Fruit fly (Drosophila melanogaster) whole organism, embryonic: Measurements from ENCODE around the gene CG15368.

Experiments
- CG10147 ChIP-seq: fragments of 200-800 bp; sonication (Bioruptor generic); optimal IDR thresholded peaks from 2 replicates; lab custom pipeline; 2019; ENCODE audit warnings: missing biosample characterization, mild to moderate bottlenecking, missing genetic modification characterization, moderate library complexity
- CG11093 ChIP-seq: fragments of 200-800 bp; sonication (Bioruptor generic); IDR thresholded peaks from 3 replicates; pipeline ENCODE4 v1.3.6; 2022; ENCODE audit warnings: missing biosample characterization, missing genetic modification characterization
- CG12104 ChIP-seq: fragments of 200-800 bp; sonication (Bioruptor generic); optimal IDR thresholded peaks from 3 replicates; lab custom pipeline; 2016; ENCODE audit warnings: missing biosample characterization, missing genetic modification characterization
- CG14050 ChIP-seq: fragments of 200-800 bp; sonication (Bioruptor generic); IDR thresholded peaks from 3 replicates; pipeline ENCODE4 v1.3.6; 2022; ENCODE audit warnings: missing biosample characterization, missing genetic modification characterization
- CG17361 ChIP-seq: fragments of 200-800 bp; sonication (Bioruptor generic); IDR thresholded peaks from 3 replicates; pipeline ENCODE4 v1.3.6; 2022; ENCODE audit warnings: missing biosample characterization, missing genetic modification characterization
- CG2202 ChIP-seq: fragments of 200-800 bp; sonication (Bioruptor generic); optimal IDR thresholded peaks from 2 replicates; lab custom pipeline; 2018; ENCODE audit warnings: missing biosample characterization, mild to moderate bottlenecking, missing genetic modification characterization
- CG31224 ChIP-seq: fragments of 200-800 bp; sonication (Bioruptor generic); IDR thresholded peaks from 2 replicates; pipeline ENCODE4 v1.3.6; 2022; ENCODE audit warnings: missing biosample characterization, missing genetic modification characterization
- CG33557 ChIP-seq: fragments of 200-800 bp; sonication (Bioruptor generic); optimal IDR thresholded peaks from 2 replicates; lab custom pipeline; 2019; ENCODE audit warnings: missing biosample characterization, mild to moderate bottlenecking, missing genetic modification characterization, moderate library complexity
- CG6272 ChIP-seq: fragments of 200-800 bp; sonication (Bioruptor generic); IDR thresholded peaks from 2 replicates; pipeline ENCODE4 v1.3.6; 2022; ENCODE audit warnings: missing biosample characterization, missing genetic modification characterization
- CG6765 ChIP-seq: fragments of 200-800 bp; sonication (Bioruptor generic); optimal IDR thresholded peaks from 3 replicates; lab custom pipeline; 2017; ENCODE audit warnings: missing biosample characterization, mild to moderate bottlenecking, missing genetic modification characterization
- CG7357 ChIP-seq: fragments of 200-800 bp; sonication (Bioruptor generic); IDR thresholded peaks from 3 replicates; pipeline ENCODE4 v1.3.6; 2022; ENCODE audit warnings: missing biosample characterization, missing genetic modification characterization
- CG7745 ChIP-seq: fragments of 200-800 bp; sonication (Bioruptor generic); optimal IDR thresholded peaks from 2 replicates; lab custom pipeline; 2018; ENCODE audit warnings: missing biosample characterization, mild to moderate bottlenecking, missing genetic modification characterization, moderate library complexity
- CG8089 ChIP-seq: fragments of 200-800 bp; sonication (Bioruptor generic); optimal IDR thresholded peaks from 3 replicates; lab custom pipeline; 2016; ENCODE audit warnings: missing biosample characterization, missing genetic modification characterization
- CG9727 ChIP-seq: fragments of 200-800 bp; sonication (Bioruptor generic); optimal IDR thresholded peaks from 3 replicates; lab custom pipeline; 2017; ENCODE audit warnings: missing biosample characterization, mild to moderate bottlenecking, missing genetic modification characterization
- CG9797 ChIP-seq: fragments of 200-800 bp; sonication (Bioruptor generic); optimal IDR thresholded peaks from 3 replicates; lab custom pipeline; 2018; ENCODE audit warnings: missing biosample characterization, mild to moderate bottlenecking, missing genetic modification characterization
- D19A ChIP-seq: fragments of 200-800 bp; optimal IDR thresholded peaks from 3 replicates; lab custom pipeline; 2019; ENCODE audit warnings: missing biosample characterization, mild to moderate bottlenecking, missing genetic modification characterization, moderate library complexity
- D19B ChIP-seq: fragments of 200-800 bp; sonication (Bioruptor generic); optimal IDR thresholded peaks from 2 replicates; lab custom pipeline; 2017; ENCODE audit warnings: missing biosample characterization, mild to moderate bottlenecking, missing genetic modification characterization
- Elba2 ChIP-seq: fragments of 200-800 bp; sonication (Bioruptor generic); optimal IDR thresholded peaks from 3 replicates; lab custom pipeline; 2016; ENCODE audit warnings: missing biosample characterization, missing genetic modification characterization
- Ets65A ChIP-seq: fragments of 200-800 bp; sonication (Bioruptor generic); peaks from one replicate; lab custom pipeline; 2016; ENCODE audit warnings: missing biosample characterization, missing genetic modification characterization
- Ets97D ChIP-seq: fragments of 200-800 bp; sonication (Bioruptor generic); optimal IDR thresholded peaks from 3 replicates; lab custom pipeline; 2016; ENCODE audit warnings: missing biosample characterization, missing genetic modification characterization
- Fer1 ChIP-seq: fragments of 200-800 bp; sonication (Bioruptor generic); optimal IDR thresholded peaks from 2 replicates; lab custom pipeline; 2017; ENCODE audit warnings: missing biosample characterization, mild to moderate bottlenecking, missing genetic modification characterization
- Fer3 ChIP-seq: fragments of 200-800 bp; sonication (Bioruptor generic); optimal IDR thresholded peaks from 2 replicates; lab custom pipeline; 2018; ENCODE audit warnings: missing biosample characterization, mild to moderate bottlenecking, missing genetic modification characterization, moderate library complexity
- Hr78 ChIP-seq, 2 experiments: fragments of 200-800 bp in 1 of 2; fragments of >200 bp in 1 of 2; sonication (Bioruptor generic) in 1 of 2; optimal IDR thresholded peaks; 2 replicates each; lab custom pipeline; 2017 to 2019; ENCODE audit warnings: missing biosample characterization in 2 of 2, missing genetic modification characterization in 2 of 2, mild to moderate bottlenecking in 1 of 2, moderate library complexity in 1 of 2
- Lhr ChIP-seq: fragments of 200-800 bp; sonication (Bioruptor generic); optimal IDR thresholded peaks from 3 replicates; lab custom pipeline; 2017; ENCODE audit warnings: mild to moderate bottlenecking, missing biosample characterization, missing genetic modification reagents, missing genetic modification characterization
- Oaz ChIP-seq: fragments of 200-800 bp; sonication (Bioruptor generic); IDR thresholded peaks from 2 replicates; pipeline ENCODE4 v1.3.6; 2022; ENCODE audit warnings: missing biosample characterization, missing genetic modification characterization
- PHDP ChIP-seq: fragments of 200-800 bp; sonication (Bioruptor generic); optimal IDR thresholded peaks from 3 replicates; lab custom pipeline; 2018; ENCODE audit warnings: missing biosample characterization, mild to moderate bottlenecking, missing genetic modification characterization, moderate library complexity
- Sox100B ChIP-seq: fragments of 200-800 bp; sonication (Bioruptor generic); optimal IDR thresholded peaks from 3 replicates; lab custom pipeline; 2018; ENCODE audit warnings: missing biosample characterization, mild to moderate bottlenecking, missing genetic modification characterization
- ato ChIP-seq: fragments of 200-800 bp; sonication (Bioruptor generic); IDR thresholded peaks from 2 replicates; pipeline ENCODE4 v1.3.6; 2022; ENCODE audit warnings: missing biosample characterization, missing genetic modification characterization; ENCODE audit not compliant: partially characterized antibody
- cato ChIP-seq: fragments of 200-800 bp; sonication (Bioruptor generic); optimal IDR thresholded peaks from 2 replicates; lab custom pipeline; 2016; ENCODE audit warnings: missing biosample characterization, missing genetic modification characterization, borderline replicate concordance
- corto ChIP-seq: fragments of 200-800 bp; sonication (Bioruptor generic); optimal IDR thresholded peaks from 2 replicates; lab custom pipeline; 2016; ENCODE audit warnings: missing biosample characterization, mild to moderate bottlenecking, missing genetic modification characterization, moderate library complexity
- croc ChIP-seq: fragments of 200-800 bp; sonication (Bioruptor generic); conservative IDR thresholded peaks from 3 replicates; pipeline ENCODE4 v1.3.6; 2022; ENCODE audit warnings: missing biosample characterization, missing genetic modification characterization
- crp ChIP-seq, 2 experiments: fragments of 200-800 bp; sonication (Bioruptor generic); optimal IDR thresholded peaks; 2 replicates in 1 of 2; 3 replicates in 1 of 2; lab custom pipeline; 2017; ENCODE audit warnings: missing biosample characterization in 2 of 2, missing genetic modification characterization in 2 of 2, mild to moderate bottlenecking in 1 of 2, moderate library complexity in 1 of 2
- dan ChIP-seq: fragments of 200-800 bp; sonication (Bioruptor generic); IDR thresholded peaks from 2 replicates; pipeline ENCODE4 v1.3.6; 2022; ENCODE audit warnings: missing biosample characterization, missing genetic modification characterization
- disco-r ChIP-seq: fragments of 200-800 bp; sonication (Bioruptor generic); optimal IDR thresholded peaks from 2 replicates; lab custom pipeline; 2016; ENCODE audit warnings: missing biosample characterization, missing genetic modification characterization
- ind ChIP-seq: fragments of 200-800 bp; sonication (Bioruptor generic); optimal IDR thresholded peaks from 3 replicates; lab custom pipeline; 2016; ENCODE audit warnings: missing biosample characterization, missing genetic modification characterization
- jumu ChIP-seq: fragments of 200-800 bp; sonication (Bioruptor generic); optimal IDR thresholded peaks from 3 replicates; lab custom pipeline; 2016; ENCODE audit warnings: missing biosample characterization, missing genetic modification characterization
- kah ChIP-seq: fragments of 200-800 bp; sonication (Bioruptor generic); optimal IDR thresholded peaks from 2 replicates; lab custom pipeline; 2018; ENCODE audit warnings: missing biosample characterization, mild to moderate bottlenecking, missing genetic modification characterization
- nau ChIP-seq: fragments of 200-800 bp; sonication (Bioruptor generic); optimal IDR thresholded peaks from 3 replicates; lab custom pipeline; 2017; ENCODE audit warnings: missing biosample characterization, mild to moderate bottlenecking, missing genetic modification characterization, missing genetic modification reagents
- nerfin-2 ChIP-seq: fragments of 200-800 bp; sonication (Bioruptor generic); IDR thresholded peaks from 2 replicates; pipeline ENCODE4 v1.3.6; 2022; ENCODE audit warnings: missing biosample characterization, missing genetic modification characterization; ENCODE audit not compliant: partially characterized antibody
- peb ChIP-seq: fragments of 200-800 bp; sonication (Bioruptor generic); IDR thresholded peaks from 2 replicates; pipeline ENCODE4 v1.3.6; 2022; ENCODE audit warnings: missing biosample characterization, missing genetic modification characterization
- pita ChIP-seq: fragments of 200-800 bp; sonication (Bioruptor generic); optimal IDR thresholded peaks from 2 replicates; lab custom pipeline; 2017; ENCODE audit warnings: missing biosample characterization, mild to moderate bottlenecking, missing genetic modification characterization
- repo ChIP-seq: fragments of 200-800 bp; sonication (Bioruptor generic); optimal IDR thresholded peaks from 2 replicates; lab custom pipeline; 2016; ENCODE audit warnings: missing biosample characterization, missing genetic modification characterization
- scrt ChIP-seq: fragments of 200-800 bp; sonication (Bioruptor generic); optimal IDR thresholded peaks from 2 replicates; lab custom pipeline; 2018; ENCODE audit warnings: missing biosample characterization, mild to moderate bottlenecking, missing genetic modification characterization, moderate library complexity
- seq ChIP-seq: fragments of 200-800 bp; sonication (Bioruptor generic); IDR thresholded peaks from 2 replicates; pipeline ENCODE4 v1.3.6; 2022; ENCODE audit warnings: missing biosample characterization, missing genetic modification characterization
- sisA ChIP-seq: fragments of 200-800 bp; sonication (Bioruptor generic); IDR thresholded peaks from 2 replicates; pipeline ENCODE4 v1.3.6; 2022; ENCODE audit warnings: missing biosample characterization, missing genetic modification characterization
- slbo ChIP-seq: fragments of 200-800 bp; sonication (Bioruptor generic); IDR thresholded peaks from 2 replicates; pipeline ENCODE4 v1.3.6; 2022; ENCODE audit warnings: missing biosample characterization, missing genetic modification characterization
- stwl ChIP-seq: fragments of 200-800 bp; sonication (Bioruptor generic); optimal IDR thresholded peaks from 3 replicates; lab custom pipeline; 2018; ENCODE audit warnings: missing biosample characterization, mild to moderate bottlenecking, missing genetic modification characterization, moderate library complexity
- twi ChIP-seq: fragments of 200-800 bp; optimal IDR thresholded peaks from 2 replicates; lab custom pipeline; 2019; ENCODE audit warnings: missing biosample characterization, mild to moderate bottlenecking, missing genetic modification characterization, moderate library complexity
- wor ChIP-seq: fragments of 200-800 bp; sonication (Bioruptor generic); IDR thresholded peaks from 2 replicates; pipeline ENCODE4 v1.3.6; 2022; ENCODE audit warnings: missing biosample characterization, missing genetic modification characterization
- zf30C ChIP-seq: fragments of 200-800 bp; sonication (Bioruptor generic); optimal IDR thresholded peaks from 3 replicates; lab custom pipeline; 2018; ENCODE audit warnings: missing biosample characterization, mild to moderate bottlenecking, missing genetic modification characterization

Gene CG15368

dm6 chrX:9196362-9196761 lies 19.2 kb upstream of the CG15368 start, which contains the start of gene CG12118 (continued):
- peak; percentile 70 for TF ChIP-seq Fer1 (GFP tag; lab: Kevin White, UChicago)
- TF ChIP-seq CG7357 (GFP tag; lab: Robert Waterston, UW) = 0 out of 3 replicates have a peak, but pooled peaks have one; percentile 10
- peak; percentile 35 for TF ChIP-seq stwl (tag; lab: Kevin White, UChicago)
- TF ChIP-seq CG17361 (GFP tag; lab: Robert Waterston, UW) = peak; percentile 80
- TF ChIP-seq CG14050 (GFP tag; lab: Robert Waterston, UW) = peak; percentile 65
- peak; percentile 2 for TF ChIP-seq CG9797 (GFP tag; lab: Kevin White, UChicago)
- TF ChIP-seq seq (GFP tag; lab: Robert Waterston, UW) = peak; percentile 73
- TF ChIP-seq Hr78 (GFP tag; optimal IDR thresholded peaks at IDR 0.05; lab: Kevin White, UChicago) = no peak
- no peak for TF ChIP-seq disco-r
- peak; percentile 63 for TF ChIP-seq D19A (tag; lab: Kevin White, UChicago)
- peak; percentile 70 for TF ChIP-seq sisA (GFP tag; lab: Robert Waterston, UW)
- peak; percentile 69 for TF ChIP-seq CG10147
- peak; percentile 38; the same call in 1 of the 2 replicates for TF ChIP-seq peb (GFP tag; lab: Robert Waterston, UW)
- peak; percentile 39 for TF ChIP-seq CG2202
- TF ChIP-seq Lhr (GFP tag; lab: Kevin White, UChicago) = peak; percentile 52
- TF ChIP-seq CG7745 (tag; lab: Kevin White, UChicago) = no peak
- peak; percentile 36 for TF ChIP-seq Ets97D (GFP tag; lab: Kevin White, UChicago)
- TF ChIP-seq Oaz = peak; percentile 48; the same call in 1 of the 2 replicates
- peak; percentile 67 for TF ChIP-seq wor
- peak; percentile 67 for TF ChIP-seq Sox100B (GFP tag; lab: Kevin White, UChicago)
- TF ChIP-seq twi (tag; lab: Kevin White, UChicago) = peak; percentile 22
- no peak for TF ChIP-seq CG8089
- no peak for TF ChIP-seq jumu (GFP tag; lab: Kevin White, UChicago)
- peak; percentile 68 for TF ChIP-seq corto (GFP tag; lab: Kevin White, UChicago)
- TF ChIP-seq ind (GFP tag; lab: Kevin White, UChicago) = peak; percentile 80
- peak; percentile 84 for TF ChIP-seq CG9727 (GFP tag; lab: Kevin White, UChicago)
- TF ChIP-seq Elba2 (GFP tag; lab: Kevin White, UChicago) = peak; percentile 23
- no peak for TF ChIP-seq nau (GFP tag; lab: Kevin White, UChicago)
- TF ChIP-seq CG31224 (GFP tag; lab: Robert Waterston, UW) = peak; percentile 79
- peak; percentile 87 to 98 for TF ChIP-seq crp (GFP tag; optimal IDR thresholded peaks at IDR 0.05; lab: Kevin White, UChicago)
- TF ChIP-seq D19B (GFP tag; lab: Kevin White, UChicago) = no peak
- peak; percentile 77 for TF ChIP-seq PHDP (tag; lab: Kevin White, UChicago)
- peak; percentile 64 for TF ChIP-seq cato (GFP tag; lab: Kevin White, UChicago)
- TF ChIP-seq CG11093 (GFP tag; lab: Robert Waterston, UW) = peak; percentile 74
- peak; percentile 43 for TF ChIP-seq scrt
- peak; percentile 75 for TF ChIP-seq Fer3 (tag; lab: Kevin White, UChicago)
- TF ChIP-seq Ets65A (GFP tag; lab: Kevin White, UChicago) = peak; percentile 18
- TF ChIP-seq ato = peak; percentile 65
- TF ChIP-seq CG6272 (GFP tag; lab: Robert Waterston, UW) = peak; percentile 80
- TF ChIP-seq pita (GFP tag; lab: Kevin White, UChicago) = no peak
- TF ChIP-seq slbo (GFP tag; lab: Robert Waterston, UW) = peak; percentile 94
- TF ChIP-seq dan (GFP tag; lab: Robert Waterston, UW) = no peak
- peak; percentile 64 for TF ChIP-seq CG33557 (GFP tag; lab: Kevin White, UChicago)
- TF ChIP-seq kah = no peak
- no peak for TF ChIP-seq zf30C
- peak; percentile 64 for TF ChIP-seq CG12104 (GFP tag; lab: Kevin White, UChicago)
- TF ChIP-seq croc (GFP tag; lab: Robert Waterston, UW) = peak; percentile 39; the same call in 2 of the 3 replicates
- TF ChIP-seq nerfin-2 (GFP tag; lab: Robert Waterston, UW) = peak; percentile 89
- TF ChIP-seq CG6765 (GFP tag; lab: Kevin White, UChicago) = no peak
- TF ChIP-seq repo (GFP tag; lab: Kevin White, UChicago) = no peak
